Fruit fly (Drosophila melanogaster): ENCODE measurements around the gene Tcs5.

The Tcs5 gene

DNA sequence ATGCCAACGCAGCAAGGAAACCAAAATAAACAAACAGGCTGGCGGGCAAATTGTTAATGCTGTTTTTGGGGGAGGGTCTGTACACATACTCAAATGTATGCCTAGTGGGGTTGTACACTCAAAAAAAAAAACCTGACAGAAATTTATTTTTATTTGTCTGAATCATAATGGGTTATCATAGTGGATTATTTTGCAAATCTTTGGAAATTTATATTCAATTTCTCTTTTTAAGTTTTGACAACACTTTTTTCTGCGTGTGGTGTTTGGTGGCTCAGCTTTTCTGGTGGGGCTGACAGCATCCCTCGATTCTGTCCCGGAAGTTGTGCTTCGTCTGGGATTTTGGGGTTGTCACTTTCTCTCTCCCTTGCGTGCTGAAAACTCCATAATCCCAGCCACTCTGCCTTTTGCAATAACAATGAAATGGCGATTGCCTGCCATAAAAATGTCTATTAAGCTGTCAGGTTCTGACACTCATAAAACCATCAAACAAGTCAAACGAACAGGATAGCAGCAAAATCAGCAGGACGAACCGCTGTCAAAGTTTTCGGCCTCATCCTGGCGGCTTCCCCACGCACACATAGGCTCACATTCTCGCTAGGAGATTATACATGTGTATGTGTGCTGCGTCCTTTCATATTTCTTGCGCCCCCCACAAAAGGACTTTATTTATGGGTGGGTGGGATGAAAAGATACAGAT, 15.9 kb upstream of the Tcs5 start:
- TF ChIP-seq CG32264 (GFP tag; optimal IDR thresholded peaks at IDR 0.05) = no peak
- TF ChIP-seq Abd-B (GFP tag; optimal IDR thresholded peaks at IDR 0.05) = no peak
- no peak for TF ChIP-seq N (GFP tag; optimal IDR thresholded peaks at IDR 0.05)
- TF ChIP-seq br (GFP tag; optimal IDR thresholded peaks at IDR 0.05) = peak; percentile 66
- peak; percentile 77 for TF ChIP-seq fru (GFP tag; optimal IDR thresholded peaks at IDR 0.05)
- TF ChIP-seq foxo (GFP tag; optimal IDR thresholded peaks at IDR 0.05) = peak in 1 of 2 experiments; percentile 80
- TF ChIP-seq pan (optimal IDR thresholded peaks at IDR 0.05) = no peak
- TF ChIP-seq psq (GFP tag; optimal IDR thresholded peaks at IDR 0.05) = peak; percentile 56
- peak; percentile 58 for TF ChIP-seq Sp1 (GFP tag; optimal IDR thresholded peaks at IDR 0.05)
- TF ChIP-seq Hnf4 (GFP tag; optimal IDR thresholded peaks at IDR 0.05) = no peak
- peak; percentile 79 for TF ChIP-seq h (GFP tag; optimal IDR thresholded peaks at IDR 0.05)
- TF ChIP-seq brk (GFP tag; optimal IDR thresholded peaks at IDR 0.05) = no peak
- peak; percentile 79 for TF ChIP-seq ey (GFP tag; optimal IDR thresholded peaks at IDR 0.05)
- peak; percentile 2 for TF ChIP-seq CG9705 (GFP tag; optimal IDR thresholded peaks at IDR 0.05)
- TF ChIP-seq sage (GFP tag; optimal IDR thresholded peaks at IDR 0.05) = no peak
- peak; percentile 72 for TF ChIP-seq rgr (GFP tag; optimal IDR thresholded peaks at IDR 0.05)
- peak; percentile 56 for TF ChIP-seq woc (GFP tag; optimal IDR thresholded peaks at IDR 0.05)
- no peak for TF ChIP-seq Jra (GFP tag; optimal IDR thresholded peaks at IDR 0.05)
- peak; percentile 68 for TF ChIP-seq OdsH (GFP tag; optimal IDR thresholded peaks at IDR 0.05)
- peak; percentile 74 for TF ChIP-seq sv (GFP tag; optimal IDR thresholded peaks at IDR 0.05)
- TF ChIP-seq tai (GFP tag; optimal IDR thresholded peaks at IDR 0.05) = no peak
- TF ChIP-seq Hr78 (GFP tag; optimal IDR thresholded peaks at IDR 0.05) = no peak

DNA sequence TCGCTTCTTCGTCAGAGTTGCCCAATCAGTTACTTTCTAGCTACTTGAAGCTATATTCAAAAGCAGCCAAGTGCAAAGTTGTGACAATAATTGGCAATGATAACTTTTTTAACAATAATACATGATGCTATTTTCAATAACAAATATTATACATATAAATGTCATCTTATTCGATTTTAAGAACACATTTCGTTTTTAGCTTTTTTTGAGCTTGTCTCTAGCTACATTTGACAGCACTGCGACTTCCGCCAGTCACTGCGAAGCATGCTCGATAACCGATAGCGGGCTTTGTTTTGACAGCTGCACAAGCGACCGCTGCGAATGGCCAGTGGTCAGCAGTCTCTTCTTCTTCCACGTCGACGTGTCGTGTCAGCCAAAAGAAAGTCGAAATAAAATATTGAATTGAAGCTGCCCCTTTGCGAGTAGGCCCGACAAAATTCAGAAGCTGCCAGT, 13.2 kb upstream of the Tcs5 start, which contains the start of the genes Gen and Srp54k:
Gene Gen, minus strand, starts transcription at position 23 of the 453 bp plus-strand sequence.
Gene Srp54k, plus strand, starts transcription at position 325 of the 453 bp plus-strand sequence.
- TF ChIP-seq Dif (GFP tag; optimal IDR thresholded peaks at IDR 0.05; ENCODE audit: partially characterized antibody) = peak; percentile 39
- no peak for TF ChIP-seq GATAd (GFP tag; optimal IDR thresholded peaks at IDR 0.05)
- no peak for TF ChIP-seq CrebA (GFP tag; optimal IDR thresholded peaks at IDR 0.05; ENCODE audit: borderline replicate concordance)
- TF ChIP-seq CG9705 (GFP tag; optimal IDR thresholded peaks at IDR 0.05) = peak; percentile 13
- TF ChIP-seq h (GFP tag; optimal IDR thresholded peaks at IDR 0.05) = no peak
- TF ChIP-seq Jra (GFP tag; optimal IDR thresholded peaks at IDR 0.05) = no peak
- TF ChIP-seq Abd-B (GFP tag; optimal IDR thresholded peaks at IDR 0.05) = no peak
- TF ChIP-seq psq (GFP tag; optimal IDR thresholded peaks at IDR 0.05) = peak; percentile 1
- TF ChIP-seq Vsx2 (GFP tag; optimal IDR thresholded peaks at IDR 0.05; ENCODE audit: partially characterized antibody) = no peak
- peak; percentile 48 for TF ChIP-seq Sp1 (GFP tag; optimal IDR thresholded peaks at IDR 0.05)
- TF ChIP-seq N (GFP tag; optimal IDR thresholded peaks at IDR 0.05) = no peak
- no peak for TF ChIP-seq Rel (GFP tag; optimal IDR thresholded peaks at IDR 0.05)
- peak; percentile 6 for TF ChIP-seq Rel (tag; optimal IDR thresholded peaks at IDR 0.05)
- no peak for TF ChIP-seq sage (GFP tag; optimal IDR thresholded peaks at IDR 0.05)
- TF ChIP-seq HLH106 (tag; optimal IDR thresholded peaks at IDR 0.05) = peak; percentile 43
- TF ChIP-seq ey (GFP tag; optimal IDR thresholded peaks at IDR 0.05) = peak; percentile 36
- TF ChIP-seq Dfd (GFP tag; optimal IDR thresholded peaks at IDR 0.05) = no peak
- TF ChIP-seq dmrt93B (GFP tag; optimal IDR thresholded peaks at IDR 0.05) = no peak
- TF ChIP-seq jim (GFP tag; optimal IDR thresholded peaks at IDR 0.05) = no peak
- TF ChIP-seq br (GFP tag; optimal IDR thresholded peaks at IDR 0.05) = no peak
- TF ChIP-seq sv (GFP tag; optimal IDR thresholded peaks at IDR 0.05) = peak; percentile 7
- no peak for TF ChIP-seq Hnf4 (GFP tag; optimal IDR thresholded peaks at IDR 0.05)
- TF ChIP-seq woc (GFP tag; optimal IDR thresholded peaks at IDR 0.05) = no peak
- no peak for TF ChIP-seq CG32264 (GFP tag; optimal IDR thresholded peaks at IDR 0.05)
- peak; percentile 100 for TF ChIP-seq Myc (optimal IDR thresholded peaks at IDR 0.05)
- peak; percentile 32 for TF ChIP-seq OdsH (GFP tag; optimal IDR thresholded peaks at IDR 0.05)

DNA sequence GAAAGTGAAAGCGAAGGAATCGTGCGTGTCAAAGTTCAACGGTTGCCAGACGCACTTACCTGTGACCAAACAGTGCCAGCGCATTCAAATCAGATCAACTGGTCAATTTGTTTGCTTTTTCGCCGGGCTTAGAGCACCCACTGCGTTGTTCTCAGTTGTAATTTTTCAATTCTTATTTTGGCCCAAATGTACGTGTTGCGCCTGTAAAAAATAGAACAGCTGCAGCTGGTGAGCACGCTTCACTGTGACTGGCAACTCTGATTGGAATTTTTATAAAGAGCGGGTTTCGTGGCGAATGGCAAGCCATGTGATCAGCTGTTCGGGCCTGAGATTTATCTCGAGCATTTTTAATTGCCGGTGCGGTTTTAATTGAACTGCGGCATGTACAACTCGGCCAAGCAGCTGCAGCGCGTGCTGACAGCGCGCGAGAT, 6.6 kb upstream of the Tcs5 start, which contains the start of the genes Fitm and AlaRS-m:
Gene Fitm, minus strand, starts transcription at position 250 of the 431 bp plus-strand sequence.
Gene AlaRS-m, plus strand, starts transcription at position 285 of the 431 bp plus-strand sequence.
- no peak for TF ChIP-seq Dfd (GFP tag; optimal IDR thresholded peaks at IDR 0.05)
- TF ChIP-seq Hr78 (GFP tag; optimal IDR thresholded peaks at IDR 0.05) = no peak
- TF ChIP-seq dsf (GFP tag; optimal IDR thresholded peaks at IDR 0.05; ENCODE audit: borderline replicate concordance) = no peak
- TF ChIP-seq Myc (optimal IDR thresholded peaks at IDR 0.05) = peak; percentile 58
- TF ChIP-seq Rel (GFP tag; optimal IDR thresholded peaks at IDR 0.05) = no peak
- TF ChIP-seq Rel (tag; optimal IDR thresholded peaks at IDR 0.05) = peak; percentile 32
- no peak for TF ChIP-seq OdsH (GFP tag; optimal IDR thresholded peaks at IDR 0.05)
- TF ChIP-seq sage (GFP tag; optimal IDR thresholded peaks at IDR 0.05) = no peak
- no peak for TF ChIP-seq CG9705 (GFP tag; optimal IDR thresholded peaks at IDR 0.05)
